Fruit fly (Drosophila melanogaster) whole organism, embryonic: ENCODE results near the gene CG1575.

ENCODE experiments used
- Ada2b ChIP-seq: fragments of 200-800 bp; sonication (Bioruptor generic); IDR thresholded peaks from 2 replicates; pipeline ENCODE4 v1.3.6; 2022; ENCODE audit warnings: missing biosample characterization, missing genetic modification characterization
- Atf-2 ChIP-seq: fragments of 200-800 bp; sonication (Bioruptor generic); optimal IDR thresholded peaks from 2 replicates; lab custom pipeline; 2016; ENCODE audit warnings: missing biosample characterization, missing genetic modification characterization
- CG11398 ChIP-seq: fragments of 200-800 bp; sonication (Bioruptor generic); optimal IDR thresholded peaks from 2 replicates; lab custom pipeline; 2016; ENCODE audit warnings: missing biosample characterization, missing genetic modification characterization
- CG11723 ChIP-seq: fragments of 200-800 bp; sonication (Bioruptor generic); optimal IDR thresholded peaks from 2 replicates; lab custom pipeline; 2017; ENCODE audit warnings: missing biosample characterization, mild to moderate bottlenecking, missing genetic modification characterization
- CG12104 ChIP-seq: fragments of 200-800 bp; sonication (Bioruptor generic); optimal IDR thresholded peaks from 3 replicates; lab custom pipeline; 2016; ENCODE audit warnings: missing biosample characterization, missing genetic modification characterization
- CG12942 ChIP-seq: fragments of 200-800 bp; sonication (Bioruptor generic); optimal IDR thresholded peaks from 3 replicates; lab custom pipeline; 2016; ENCODE audit warnings: missing biosample characterization, missing genetic modification characterization
- CG13123 ChIP-seq: fragments of 200-800 bp; sonication (Bioruptor generic); optimal IDR thresholded peaks from 2 replicates; lab custom pipeline; 2016; ENCODE audit warnings: missing biosample characterization, missing genetic modification characterization
- CG14710 ChIP-seq: fragments of 200-800 bp; sonication (Bioruptor generic); optimal IDR thresholded peaks from 3 replicates; lab custom pipeline; 2019; ENCODE audit warnings: missing biosample characterization, mild to moderate bottlenecking, missing genetic modification characterization, moderate library complexity
- CG15269 ChIP-seq: fragments of 200-800 bp; sonication (Bioruptor generic); optimal IDR thresholded peaks from 2 replicates; lab custom pipeline; 2018; ENCODE audit warnings: missing biosample characterization, mild to moderate bottlenecking, missing genetic modification characterization, moderate library complexity
- CG1603 ChIP-seq: fragments of 200-800 bp; sonication (Bioruptor generic); optimal IDR thresholded peaks from 2 replicates; lab custom pipeline; 2019; ENCODE audit warnings: missing biosample characterization, mild to moderate bottlenecking, missing genetic modification characterization, moderate library complexity
- CG16815 ChIP-seq: fragments of 200-800 bp; sonication (Bioruptor generic); optimal IDR thresholded peaks from 3 replicates; lab custom pipeline; 2017; ENCODE audit warnings: missing biosample characterization, mild to moderate bottlenecking, missing genetic modification characterization
- CG2889 ChIP-seq: fragments of 200-800 bp; sonication (Bioruptor generic); IDR thresholded peaks from 3 replicates; pipeline ENCODE4 v1.3.6; 2022; ENCODE audit warnings: missing biosample characterization, missing genetic modification characterization
- CG30020 ChIP-seq: fragments of 200-800 bp; optimal IDR thresholded peaks from 2 replicates; lab custom pipeline; 2019; ENCODE audit warnings: missing biosample characterization, mild to moderate bottlenecking, missing genetic modification characterization, moderate library complexity
- CG6272 ChIP-seq: fragments of 200-800 bp; sonication (Bioruptor generic); IDR thresholded peaks from 2 replicates; pipeline ENCODE4 v1.3.6; 2022; ENCODE audit warnings: missing biosample characterization, missing genetic modification characterization
- CG7928 ChIP-seq: fragments of 200-800 bp; sonication (Bioruptor generic); optimal IDR thresholded peaks from 2 replicates; lab custom pipeline; 2017; ENCODE audit warnings: missing biosample characterization, mild to moderate bottlenecking, missing genetic modification characterization
- CG7963 ChIP-seq: fragments of 200-800 bp; sonication (Bioruptor generic); IDR thresholded peaks from 3 replicates; pipeline ENCODE4 v1.3.6; 2022; ENCODE audit warnings: missing biosample characterization, missing genetic modification characterization; ENCODE audit not compliant: partially characterized antibody
- CG9876 ChIP-seq: fragments of 200-800 bp; sonication (Bioruptor generic); optimal IDR thresholded peaks from 2 replicates; lab custom pipeline; 2016; ENCODE audit warnings: missing biosample characterization, missing genetic modification characterization
- CHES-1-like ChIP-seq: fragments of 200-800 bp; sonication (Bioruptor generic); optimal IDR thresholded peaks from 2 replicates; lab custom pipeline; 2016; ENCODE audit warnings: missing biosample characterization, missing genetic modification characterization
- Deaf1 ChIP-seq: fragments of 200-800 bp; optimal IDR thresholded peaks from 3 replicates; lab custom pipeline; 2019; ENCODE audit warnings: missing biosample characterization, mild to moderate bottlenecking, missing genetic modification characterization, moderate library complexity
- Dll ChIP-seq: fragments of 200-800 bp; sonication (Bioruptor generic); IDR thresholded peaks from 4 replicates; pipeline ENCODE4 v1.3.6; 2022; ENCODE audit warnings: missing biosample characterization, missing genetic modification characterization; ENCODE audit not compliant: partially characterized antibody
- Dp ChIP-seq: fragments of 200-800 bp; sonication (Bioruptor generic); optimal IDR thresholded peaks from 2 replicates; lab custom pipeline; 2018; ENCODE audit warnings: missing biosample characterization, mild to moderate bottlenecking, missing genetic modification characterization, moderate library complexity
- Lhr ChIP-seq: fragments of 200-800 bp; sonication (Bioruptor generic); optimal IDR thresholded peaks from 3 replicates; lab custom pipeline; 2017; ENCODE audit warnings: mild to moderate bottlenecking, missing biosample characterization, missing genetic modification reagents, missing genetic modification characterization
- Mad ChIP-seq: fragments of 200-800 bp; sonication (Bioruptor generic); optimal IDR thresholded peaks from 2 replicates; lab custom pipeline; 2016; ENCODE audit warnings: missing biosample characterization, missing genetic modification characterization
- Meics ChIP-seq: fragments of 200-800 bp; sonication (Bioruptor generic); optimal IDR thresholded peaks from 2 replicates; lab custom pipeline; 2017; ENCODE audit warnings: missing biosample characterization, mild to moderate bottlenecking, missing genetic modification characterization
- NFAT ChIP-seq: fragments of 200-800 bp; sonication (Bioruptor generic); IDR thresholded peaks from 2 replicates; pipeline ENCODE4 v1.3.6; 2022; ENCODE audit warnings: missing biosample characterization, missing genetic modification characterization
- Optix ChIP-seq: fragments of 200-800 bp; sonication (Bioruptor generic); IDR thresholded peaks from 3 replicates; pipeline ENCODE4 v1.3.6; 2022; ENCODE audit warnings: missing biosample characterization, missing genetic modification characterization
- Poxn ChIP-seq: fragments of 200-800 bp; sonication (Bioruptor generic); IDR thresholded peaks from 2 replicates; pipeline ENCODE4 v1.3.6; 2022; ENCODE audit warnings: missing biosample characterization, missing genetic modification characterization
- Side ChIP-seq: fragments of 200-800 bp; sonication (Bioruptor generic); optimal IDR thresholded peaks from 2 replicates; lab custom pipeline; 2016; ENCODE audit warnings: missing biosample characterization, missing genetic modification characterization
- Trl ChIP-seq, 3 experiments: fragments of >200 bp in 2 of 3; fragments of 200-800 bp in 1 of 3; sonication (Bioruptor generic) in 1 of 3; optimal IDR thresholded peaks; 2 replicates in 1 of 3; 3 replicates in 2 of 3; lab custom pipeline; 2016 to 2017; ENCODE audit warnings: missing biosample characterization in 1 of 3, missing genetic modification characterization in 1 of 3
- Xbp1 ChIP-seq: fragments of 200-800 bp; sonication (Bioruptor generic); optimal IDR thresholded peaks from 3 replicates; lab custom pipeline; 2016; ENCODE audit warnings: missing biosample characterization, mild to moderate bottlenecking, missing genetic modification characterization
- ab ChIP-seq: fragments of 200-800 bp; sonication (Bioruptor generic); optimal IDR thresholded peaks from 2 replicates; lab custom pipeline; 2016; ENCODE audit warnings: missing biosample characterization, missing genetic modification characterization
- abd-A ChIP-seq: fragments of 200-800 bp; sonication (Bioruptor generic); optimal IDR thresholded peaks from 3 replicates; lab custom pipeline; 2019; ENCODE audit warnings: missing biosample characterization, mild to moderate bottlenecking, missing genetic modification characterization, moderate library complexity
- amos ChIP-seq: fragments of 200-800 bp; sonication (Bioruptor generic); IDR thresholded peaks from 2 replicates; pipeline ENCODE4 v1.3.6; 2022; ENCODE audit warnings: missing biosample characterization, missing genetic modification characterization; ENCODE audit not compliant: partially characterized antibody
- bcd ChIP-seq: fragments of 200-800 bp; sonication (Bioruptor generic); optimal IDR thresholded peaks from 2 replicates; lab custom pipeline; 2017; ENCODE audit warnings: missing biosample characterization, mild to moderate bottlenecking, missing genetic modification characterization
- crc ChIP-seq: fragments of 200-800 bp; sonication (Bioruptor generic); optimal IDR thresholded peaks from 2 replicates; lab custom pipeline; 2016; ENCODE audit warnings: missing biosample characterization, missing genetic modification characterization
- disco-r ChIP-seq: fragments of 200-800 bp; sonication (Bioruptor generic); optimal IDR thresholded peaks from 2 replicates; lab custom pipeline; 2016; ENCODE audit warnings: missing biosample characterization, missing genetic modification characterization
- eve ChIP-seq, 2 experiments: fragments of >200 bp; optimal IDR thresholded peaks; 2 replicates each; lab custom pipeline; 2017; ENCODE audit warnings: missing biosample characterization in 2 of 2, missing genetic modification characterization in 2 of 2
- fd3F ChIP-seq: fragments of 200-800 bp; sonication (Bioruptor generic); optimal IDR thresholded peaks from 2 replicates; lab custom pipeline; 2018; ENCODE audit warnings: missing biosample characterization, mild to moderate bottlenecking, missing genetic modification characterization, moderate library complexity
- fu2 ChIP-seq: fragments of 200-800 bp; sonication (Bioruptor generic); optimal IDR thresholded peaks from 2 replicates; lab custom pipeline; 2016; ENCODE audit warnings: missing biosample characterization, missing genetic modification characterization
- gsb-n ChIP-seq: fragments of 200-800 bp; sonication (Bioruptor generic); optimal IDR thresholded peaks from 3 replicates; lab custom pipeline; 2018; ENCODE audit warnings: missing biosample characterization, mild to moderate bottlenecking, missing genetic modification characterization
- h ChIP-seq: fragments of >200 bp; optimal IDR thresholded peaks from 2 replicates; lab custom pipeline; 2017
- hb ChIP-seq: fragments of 200-800 bp; sonication (Bioruptor generic); IDR thresholded peaks from 3 replicates; pipeline ENCODE4 v1.3.6; 2022; ENCODE audit warnings: missing biosample characterization, missing genetic modification characterization; ENCODE audit not compliant: partially characterized antibody
- jing ChIP-seq: fragments of 200-800 bp; sonication (Bioruptor generic); optimal IDR thresholded peaks from 2 replicates; lab custom pipeline; 2018; ENCODE audit warnings: missing biosample characterization, mild to moderate bottlenecking, missing genetic modification characterization
- otp ChIP-seq: fragments of 200-800 bp; sonication (Bioruptor generic); IDR thresholded peaks from 3 replicates; pipeline ENCODE4, ENCODE4 v1.3.6; 2022; ENCODE audit warnings: missing biosample characterization, missing genetic modification characterization
- pb ChIP-seq: fragments of 200-800 bp; sonication (Bioruptor generic); optimal IDR thresholded peaks from 3 replicates; lab custom pipeline; 2016; ENCODE audit warnings: missing biosample characterization, missing genetic modification characterization
- slbo ChIP-seq: fragments of 200-800 bp; sonication (Bioruptor generic); IDR thresholded peaks from 2 replicates; pipeline ENCODE4 v1.3.6; 2022; ENCODE audit warnings: missing biosample characterization, missing genetic modification characterization
- slou ChIP-seq: fragments of 200-800 bp; sonication (Bioruptor generic); optimal IDR thresholded peaks from 3 replicates; lab custom pipeline; 2016; ENCODE audit warnings: missing biosample characterization, missing genetic modification characterization
- trem ChIP-seq: fragments of 200-800 bp; optimal IDR thresholded peaks from 3 replicates; lab custom pipeline; 2019; ENCODE audit warnings: missing biosample characterization, mild to moderate bottlenecking, missing genetic modification characterization, moderate library complexity
- wor ChIP-seq: fragments of 200-800 bp; sonication (Bioruptor generic); IDR thresholded peaks from 2 replicates; pipeline ENCODE4 v1.3.6; 2022; ENCODE audit warnings: missing biosample characterization, missing genetic modification characterization

Gene CG1575

dm6 chrX:8125224-8125649 is 8.4 kb downstream of the CG1575 start (continued):
- TF ChIP-seq ab (GFP tag; lab: Kevin White, UChicago) (no peak), fu2 (GFP tag; lab: Kevin White, UChicago) (no peak), CG9876 (GFP tag; lab: Kevin White, UChicago) (no peak), CG15269 (tag; lab: Kevin White, UChicago) (peak; percentile 45), Xbp1 (GFP tag; lab: Kevin White, UChicago) (peak; percentile 53), Ada2b (GFP tag; lab: Robert Waterston, UW) (no peak), jing (no peak), hb (GFP tag; lab: Robert Waterston, UW) (no peak), CG7963 (GFP tag; lab: Robert Waterston, UW) (no peak), Atf-2 (GFP tag; lab: Kevin White, UChicago) (no peak), disco-r (GFP tag; lab: Kevin White, UChicago) (no peak), fd3F (GFP tag; lab: Kevin White, UChicago) (no peak), Dll (GFP tag; lab: Robert Waterston, UW) (no peak), CG30020 (tag; lab: Kevin White, UChicago) (peak; percentile 18), CG16815 (GFP tag; lab: Kevin White, UChicago) (peak; percentile 4), Trl (optimal IDR thresholded peaks at IDR 0.05; lab: Kevin White, UChicago) (no peak), Trl (GFP tag; optimal IDR thresholded peaks at IDR 0.05; lab: Kevin White, UChicago) (no peak), otp (no peak), CG1603 (no peak), Poxn (GFP tag; lab: Robert Waterston, UW) (no peak), slou (GFP tag; lab: Kevin White, UChicago) (no peak), gsb-n (tag; lab: Kevin White, UChicago) (peak; percentile 63), CG6272 (GFP tag; lab: Robert Waterston, UW) (0 out of 2 replicates have a peak, but pooled peaks have one; percentile 10), CG11723 (GFP tag; lab: Kevin White, UChicago) (peak; percentile 13), h (no peak), NFAT (GFP tag; lab: Robert Waterston, UW) (0 out of 2 replicates have a peak, but pooled peaks have one; percentile 31), crc (no peak), CG12104 (GFP tag; lab: Kevin White, UChicago) (peak; percentile 27), Side (GFP tag; lab: Kevin White, UChicago) (no peak), eve (GFP tag; optimal IDR thresholded peaks at IDR 0.05; lab: Kevin White, UChicago) (no peak), Deaf1 (tag; lab: Kevin White, UChicago) (no peak), slbo (GFP tag; lab: Robert Waterston, UW) (0 out of 2 replicates have a peak, but pooled peaks have one; percentile 29), CG7928 (GFP tag; lab: Kevin White, UChicago) (no peak), CG11398 (GFP tag; lab: Kevin White, UChicago) (no peak), Meics (GFP tag; lab: Kevin White, UChicago) (peak; percentile 19), CG2889 (no peak), wor (GFP tag; lab: Robert Waterston, UW) (no peak), CG12942 (GFP tag; lab: Kevin White, UChicago) (peak; percentile 41), CHES-1-like (GFP tag; lab: Kevin White, UChicago) (no peak), bcd (GFP tag; lab: Kevin White, UChicago) (peak; percentile 50), Optix (GFP tag; lab: Robert Waterston, UW) (0 out of 3 replicates have a peak, but pooled peaks have one; percentile 41), Lhr (GFP tag; lab: Kevin White, UChicago) (no peak), abd-A (tag; lab: Kevin White, UChicago) (no peak), Mad (no peak), CG13123 (GFP tag; lab: Kevin White, UChicago) (no peak), Dp (GFP tag; lab: Kevin White, UChicago) (no peak), amos (GFP tag; lab: Robert Waterston, UW) (no peak), trem (tag; lab: Kevin White, UChicago) (peak; percentile 7), CG14710 (peak; percentile 55), pb (GFP tag; lab: Kevin White, UChicago) (no peak)
